Fruit fly (Drosophila melanogaster) whole organism, embryonic: ENCODE results near the gene Lamtor5.
A peak's percentile ranks its signal among the peaks of the same experiment; 100 is the strongest.

Source experiments
- CG10321 ChIP-seq: fragments of 200-800 bp; sonication (Bioruptor generic); IDR thresholded peaks from 2 replicates; pipeline ENCODE4 v1.3.6; 2022; ENCODE audit warnings: missing biosample characterization, missing genetic modification characterization
- CG11695 ChIP-seq: fragments of 200-800 bp; sonication (Bioruptor generic); IDR thresholded peaks from 3 replicates; pipeline ENCODE4 v1.3.6; 2022; ENCODE audit warnings: missing biosample characterization, missing genetic modification characterization
- CG12104 ChIP-seq: fragments of 200-800 bp; sonication (Bioruptor generic); optimal IDR thresholded peaks from 3 replicates; lab custom pipeline; 2016; ENCODE audit warnings: missing biosample characterization, missing genetic modification characterization
- CG12299 ChIP-seq: fragments of 200-800 bp; sonication (Bioruptor generic); optimal IDR thresholded peaks from 2 replicates; lab custom pipeline; 2018; ENCODE audit warnings: missing biosample characterization, mild to moderate bottlenecking, missing genetic modification characterization
- CG12659 ChIP-seq: fragments of 200-800 bp; sonication (Bioruptor generic); optimal IDR thresholded peaks from 3 replicates; lab custom pipeline; 2017; ENCODE audit warnings: mild to moderate bottlenecking, missing biosample characterization, missing genetic modification reagents, missing genetic modification characterization
- CG14050 ChIP-seq: fragments of 200-800 bp; sonication (Bioruptor generic); IDR thresholded peaks from 3 replicates; pipeline ENCODE4 v1.3.6; 2022; ENCODE audit warnings: missing biosample characterization, missing genetic modification characterization
- CG14710 ChIP-seq: fragments of 200-800 bp; sonication (Bioruptor generic); optimal IDR thresholded peaks from 3 replicates; lab custom pipeline; 2019; ENCODE audit warnings: missing biosample characterization, mild to moderate bottlenecking, missing genetic modification characterization, moderate library complexity
- CG18599 ChIP-seq: fragments of 200-800 bp; sonication (Bioruptor generic); optimal IDR thresholded peaks from 3 replicates; lab custom pipeline; 2017; ENCODE audit warnings: missing biosample characterization, missing genetic modification characterization, mild to moderate bottlenecking, moderate library complexity, missing genetic modification reagents
- CG31224 ChIP-seq: fragments of 200-800 bp; sonication (Bioruptor generic); IDR thresholded peaks from 2 replicates; pipeline ENCODE4 v1.3.6; 2022; ENCODE audit warnings: missing biosample characterization, missing genetic modification characterization
- CG31388 ChIP-seq: fragments of 200-800 bp; sonication (Bioruptor generic); optimal IDR thresholded peaks from 2 replicates; lab custom pipeline; 2016; ENCODE audit warnings: missing biosample characterization, missing genetic modification characterization
- CG4707 ChIP-seq: fragments of 200-800 bp; sonication (Bioruptor generic); optimal IDR thresholded peaks from 2 replicates; lab custom pipeline; 2018; ENCODE audit warnings: missing biosample characterization, mild to moderate bottlenecking, missing genetic modification characterization, moderate library complexity
- CG5180 ChIP-seq: fragments of 200-800 bp; sonication (Bioruptor generic); optimal IDR thresholded peaks from 3 replicates; lab custom pipeline; 2017; ENCODE audit warnings: missing biosample characterization, missing genetic modification characterization, mild to moderate bottlenecking, moderate library complexity, missing genetic modification reagents
- CG5953 ChIP-seq: fragments of 200-800 bp; sonication (Bioruptor generic); IDR thresholded peaks from 2 replicates; pipeline ENCODE4 v1.3.6; 2022; ENCODE audit warnings: missing biosample characterization, missing genetic modification characterization
- CG6654 ChIP-seq: fragments of 200-800 bp; sonication (Bioruptor generic); optimal IDR thresholded peaks from 2 replicates; lab custom pipeline; 2017; ENCODE audit warnings: missing biosample characterization, mild to moderate bottlenecking, missing genetic modification characterization
- CG6689 ChIP-seq: fragments of 200-800 bp; sonication (Bioruptor generic); IDR thresholded peaks from 2 replicates; pipeline ENCODE4 v1.3.6; 2022; ENCODE audit warnings: missing biosample characterization, missing genetic modification characterization
- CG7928 ChIP-seq: fragments of 200-800 bp; sonication (Bioruptor generic); optimal IDR thresholded peaks from 2 replicates; lab custom pipeline; 2017; ENCODE audit warnings: missing biosample characterization, mild to moderate bottlenecking, missing genetic modification characterization
- CG9437 ChIP-seq: fragments of 200-800 bp; sonication (Bioruptor generic); optimal IDR thresholded peaks from 2 replicates; lab custom pipeline; 2018; ENCODE audit warnings: missing biosample characterization, mild to moderate bottlenecking, missing genetic modification characterization
- CG9876 ChIP-seq: fragments of 200-800 bp; sonication (Bioruptor generic); optimal IDR thresholded peaks from 2 replicates; lab custom pipeline; 2016; ENCODE audit warnings: missing biosample characterization, missing genetic modification characterization
- CG9932 ChIP-seq: fragments of 200-800 bp; sonication (Bioruptor generic); IDR thresholded peaks from 2 replicates; pipeline ENCODE4 v1.3.6; 2022; ENCODE audit warnings: missing biosample characterization, missing genetic modification characterization
- Dbx ChIP-seq: fragments of 200-800 bp; sonication (Bioruptor generic); IDR thresholded peaks from 3 replicates; pipeline ENCODE4 v1.3.6; 2022; ENCODE audit warnings: missing biosample characterization, missing genetic modification characterization
- Dp ChIP-seq: fragments of 200-800 bp; sonication (Bioruptor generic); optimal IDR thresholded peaks from 2 replicates; lab custom pipeline; 2018; ENCODE audit warnings: missing biosample characterization, mild to moderate bottlenecking, missing genetic modification characterization, moderate library complexity
- HLH4C ChIP-seq: fragments of 200-800 bp; sonication (Bioruptor generic); IDR thresholded peaks from 3 replicates; pipeline ENCODE4 v1.3.6; 2022; ENCODE audit warnings: missing biosample characterization, missing genetic modification characterization; ENCODE audit not compliant: partially characterized antibody
- Hey ChIP-seq: fragments of 200-800 bp; sonication (Bioruptor generic); optimal IDR thresholded peaks from 3 replicates; lab custom pipeline; 2018; ENCODE audit warnings: missing biosample characterization, mild to moderate bottlenecking, missing genetic modification characterization
- HmgZ ChIP-seq: fragments of 200-800 bp; sonication (Bioruptor generic); optimal IDR thresholded peaks from 2 replicates; lab custom pipeline; 2018; ENCODE audit warnings: missing biosample characterization, mild to moderate bottlenecking, missing genetic modification characterization
- Hr3 ChIP-seq: fragments of 200-800 bp; sonication (Bioruptor generic); optimal IDR thresholded peaks from 3 replicates; lab custom pipeline; 2016; ENCODE audit warnings: missing biosample characterization, missing genetic modification characterization
- Lim3 ChIP-seq: fragments of 200-800 bp; sonication (Bioruptor generic); IDR thresholded peaks from 2 replicates; pipeline ENCODE4 v1.3.6; 2022; ENCODE audit warnings: missing biosample characterization, missing genetic modification characterization
- Max ChIP-seq: fragments of 200-800 bp; sonication (Bioruptor generic); optimal IDR thresholded peaks from 2 replicates; lab custom pipeline; 2016; ENCODE audit warnings: missing biosample characterization, mild to moderate bottlenecking, missing genetic modification characterization
- NC2α ChIP-seq: fragments of 200-800 bp; sonication (Bioruptor generic); optimal IDR thresholded peaks from 2 replicates; lab custom pipeline; 2016; ENCODE audit warnings: missing biosample characterization, missing genetic modification characterization
- Ravus ChIP-seq: fragments of 200-800 bp; sonication (Bioruptor generic); IDR thresholded peaks from 2 replicates; pipeline ENCODE4 v1.3.6; 2022; ENCODE audit warnings: missing biosample characterization, missing genetic modification characterization
- Scr ChIP-seq: fragments of 200-800 bp; sonication (Bioruptor generic); IDR thresholded peaks from 2 replicates; pipeline ENCODE4 v1.3.6; 2022; ENCODE audit warnings: missing biosample characterization, missing genetic modification characterization; ENCODE audit not compliant: partially characterized antibody
- Sin3A ChIP-seq: fragments of >200 bp; optimal IDR thresholded peaks from 2 replicates; lab custom pipeline; 2018
- TFAM ChIP-seq: fragments of 200-800 bp; sonication (Bioruptor generic); optimal IDR thresholded peaks from 2 replicates; lab custom pipeline; 2017; ENCODE audit warnings: missing biosample characterization, missing genetic modification characterization, inconsistent platforms
- Taf1 ChIP-seq: fragments of 200-800 bp; sonication (Bioruptor generic); IDR thresholded peaks from 2 replicates; pipeline ENCODE4 v1.3.6; 2022; ENCODE audit warnings: missing biosample characterization, missing genetic modification characterization
- Tbp ChIP-seq: fragments of >200 bp; optimal IDR thresholded peaks from 2 replicates; lab custom pipeline; 2018; ENCODE audit warnings: missing biosample characterization, missing genetic modification characterization
- cato ChIP-seq: fragments of 200-800 bp; sonication (Bioruptor generic); optimal IDR thresholded peaks from 2 replicates; lab custom pipeline; 2016; ENCODE audit warnings: missing biosample characterization, missing genetic modification characterization, borderline replicate concordance
- cg ChIP-seq: fragments of 200-800 bp; sonication (Bioruptor generic); optimal IDR thresholded peaks from 3 replicates; lab custom pipeline; 2019; ENCODE audit warnings: missing biosample characterization, mild to moderate bottlenecking, missing genetic modification characterization, moderate library complexity
- chn ChIP-seq: fragments of 200-800 bp; sonication (Bioruptor generic); optimal IDR thresholded peaks from 2 replicates; lab custom pipeline; 2016; ENCODE audit warnings: missing biosample characterization, missing genetic modification characterization
- danr ChIP-seq: fragments of 200-800 bp; sonication (Bioruptor generic); IDR thresholded peaks from 2 replicates; pipeline ENCODE4 v1.3.6; 2022; ENCODE audit warnings: missing biosample characterization, missing genetic modification characterization
- en ChIP-seq: fragments of 200-800 bp; sonication (Bioruptor generic); optimal IDR thresholded peaks from 2 replicates; lab custom pipeline; 2016; ENCODE audit warnings: missing biosample characterization, missing genetic modification characterization
- eve ChIP-seq, 2 experiments: fragments of >200 bp; optimal IDR thresholded peaks; 2 replicates each; lab custom pipeline; 2017; ENCODE audit warnings: missing biosample characterization in 2 of 2, missing genetic modification characterization in 2 of 2
- eyg ChIP-seq: fragments of 200-800 bp; sonication (Bioruptor generic); optimal IDR thresholded peaks from 3 replicates; lab custom pipeline; 2016; ENCODE audit warnings: missing biosample characterization, missing genetic modification characterization
- gro ChIP-seq: fragments of 200-800 bp; sonication (Bioruptor generic); optimal IDR thresholded peaks from 2 replicates; lab custom pipeline; 2016; ENCODE audit warnings: missing biosample characterization, missing genetic modification characterization
- hbn ChIP-seq: fragments of 200-800 bp; sonication (Bioruptor generic); IDR thresholded peaks from 2 replicates; pipeline ENCODE4 v1.3.6; 2022; ENCODE audit warnings: missing biosample characterization, missing genetic modification characterization; ENCODE audit not compliant: partially characterized antibody
- her ChIP-seq: fragments of 200-800 bp; sonication (Bioruptor generic); optimal IDR thresholded peaks from 2 replicates; lab custom pipeline; 2016; ENCODE audit warnings: missing biosample characterization, missing genetic modification characterization
- ken ChIP-seq: fragments of 200-800 bp; sonication (Bioruptor generic); IDR thresholded peaks from 3 replicates; pipeline ENCODE4 v1.3.6; 2022; ENCODE audit warnings: missing biosample characterization, missing genetic modification characterization
- lmd ChIP-seq: fragments of 200-800 bp; sonication (Bioruptor generic); IDR thresholded peaks from 2 replicates; pipeline ENCODE4 v1.3.6; 2022; ENCODE audit warnings: missing biosample characterization, missing genetic modification characterization
- repo ChIP-seq: fragments of 200-800 bp; sonication (Bioruptor generic); optimal IDR thresholded peaks from 2 replicates; lab custom pipeline; 2016; ENCODE audit warnings: missing biosample characterization, missing genetic modification characterization
- run ChIP-seq: fragments of 200-800 bp; sonication (Bioruptor generic); optimal IDR thresholded peaks from 3 replicates; lab custom pipeline; 2018; ENCODE audit warnings: missing biosample characterization, mild to moderate bottlenecking, missing genetic modification characterization
- slbo ChIP-seq: fragments of 200-800 bp; sonication (Bioruptor generic); IDR thresholded peaks from 2 replicates; pipeline ENCODE4 v1.3.6; 2022; ENCODE audit warnings: missing biosample characterization, missing genetic modification characterization
- sna ChIP-seq: fragments of 200-800 bp; sonication (Bioruptor generic); IDR thresholded peaks from 2 replicates; pipeline ENCODE4 v1.3.6; 2022; ENCODE audit warnings: missing biosample characterization, missing genetic modification characterization; ENCODE audit not compliant: partially characterized antibody
- yki ChIP-seq: fragments of >200 bp; optimal IDR thresholded peaks from 3 replicates; lab custom pipeline; 2018
- zen2 ChIP-seq: fragments of 200-800 bp; sonication (Bioruptor generic); IDR thresholded peaks from 3 replicates; pipeline ENCODE4 v1.3.6; 2022; ENCODE audit warnings: missing biosample characterization, missing genetic modification characterization; ENCODE audit not compliant: partially characterized antibody

Lamtor5 gene

dm6 chrX:1889926-1890325 is 31.2 kb upstream of the Lamtor5 start, which contains the start of the genes trr and mRpL16 (continued):
- TF ChIP-seq run (tag; lab: Kevin White, UChicago) (no peak), CG31224 (GFP tag; lab: Robert Waterston, UW) (0 out of 2 replicates have a peak, but pooled peaks have one; percentile 16), CG5953 (GFP tag; lab: Robert Waterston, UW) (no peak), sna (GFP tag; lab: Robert Waterston, UW) (peak; percentile 68; the same call in 1 of the 2 replicates), her (GFP tag; lab: Kevin White, UChicago) (no peak), CG14050 (no peak), Hr3 (no peak), Hey (tag; lab: Kevin White, UChicago) (no peak), CG31388 (no peak), CG6654 (GFP tag; lab: Kevin White, UChicago) (no peak), CG12299 (peak; percentile 39), CG5180 (GFP tag; lab: Kevin White, UChicago) (no peak), repo (peak; percentile 6), HmgZ (peak; percentile 31), eyg (GFP tag; lab: Kevin White, UChicago) (no peak), slbo (peak; percentile 64), CG9437 (GFP tag; lab: Kevin White, UChicago) (no peak), CG6689 (GFP tag; lab: Robert Waterston, UW) (0 out of 2 replicates have a peak, but pooled peaks have one; percentile 36), CG12659 (GFP tag; lab: Kevin White, UChicago) (peak; percentile 84), cg (GFP tag; lab: Kevin White, UChicago) (peak; percentile 7), CG7928 (GFP tag; lab: Kevin White, UChicago) (peak; percentile 92), CG9932 (GFP tag; lab: Robert Waterston, UW) (peak; percentile 66), NC2α (no peak), danr (GFP tag; lab: Robert Waterston, UW) (no peak), Dbx (peak; percentile 71), Taf1 (GFP tag; lab: Robert Waterston, UW) (no peak; the same call in 1 of the 2 replicates), lmd (GFP tag; lab: Robert Waterston, UW) (peak; percentile 33; the same call in 1 of the 2 replicates), CG9876 (no peak), CG10321 (GFP tag; lab: Robert Waterston, UW) (no peak), en (no peak), gro (GFP tag; lab: Kevin White, UChicago) (no peak), Max (GFP tag; lab: Kevin White, UChicago) (no peak), CG14710 (tag; lab: Kevin White, UChicago) (peak; percentile 77), ken (GFP tag; lab: Robert Waterston, UW) (0 out of 3 replicates have a peak, but pooled peaks have one; percentile 10), Scr (GFP tag; lab: Robert Waterston, UW) (peak; percentile 83), CG18599 (GFP tag; lab: Kevin White, UChicago) (no peak), CG4707 (GFP tag; lab: Kevin White, UChicago) (no peak), TFAM (GFP tag; lab: Kevin White, UChicago) (no peak), chn (GFP tag; lab: Kevin White, UChicago) (peak; percentile 20), cato (GFP tag; lab: Kevin White, UChicago) (no peak), Lim3 (no peak), Ravus (GFP tag; lab: Robert Waterston, UW) (no peak), Sin3A (lab: Kevin White, UChicago) (peak; percentile 97), yki (lab: Kevin White, UChicago) (no peak), Tbp (GFP tag; lab: Kevin White, UChicago) (no peak), Dp (GFP tag; lab: Kevin White, UChicago) (peak; percentile 40), eve (GFP tag; optimal IDR thresholded peaks at IDR 0.05; lab: Kevin White, UChicago) (no peak), zen2 (GFP tag; lab: Robert Waterston, UW) (peak; percentile 30; the same call in 1 of the 3 replicates), hbn (peak; percentile 76), HLH4C (GFP tag; lab: Robert Waterston, UW) (peak; percentile 54; the same call in 2 of the 3 replicates), CG11695 (GFP tag; lab: Robert Waterston, UW) (peak; percentile 39; the same call in 1 of the 3 replicates), CG12104 (GFP tag; lab: Kevin White, UChicago) (no peak)
